Fruit fly (Drosophila melanogaster) whole organism, embryonic: ENCODE results near the gene CG6709.
A peak's percentile ranks its signal among the peaks of the same experiment; 100 is the strongest.

Experiments
- BEAF-32 ChIP-seq: fragments of 200-800 bp; sonication (Bioruptor generic); optimal IDR thresholded peaks from 3 replicates; lab custom pipeline; 2017; ENCODE audit warnings: missing biosample characterization, missing genetic modification characterization, mild to moderate bottlenecking, moderate library complexity, missing genetic modification reagents
- C15 ChIP-seq: fragments of 200-800 bp; sonication (Bioruptor generic); IDR thresholded peaks from 3 replicates; pipeline ENCODE4 v1.3.6; 2022; ENCODE audit warnings: missing biosample characterization, missing genetic modification characterization
- CG10274 ChIP-seq: fragments of 200-800 bp; sonication (Bioruptor generic); optimal IDR thresholded peaks from 3 replicates; lab custom pipeline; 2017; ENCODE audit warnings: missing biosample characterization, mild to moderate bottlenecking, missing genetic modification characterization
- CG11247 ChIP-seq: fragments of 200-800 bp; sonication (Bioruptor generic); IDR thresholded peaks from 2 replicates; pipeline ENCODE4 v1.3.6; 2022; ENCODE audit warnings: missing biosample characterization, missing genetic modification characterization
- CG11696 ChIP-seq: fragments of 200-800 bp; sonication (Bioruptor generic); IDR thresholded peaks from 2 replicates; pipeline ENCODE4 v1.3.6; 2022; ENCODE audit warnings: missing biosample characterization, missing genetic modification characterization
- CG12071 ChIP-seq: fragments of 200-800 bp; sonication (Bioruptor generic); optimal IDR thresholded peaks from 3 replicates; lab custom pipeline; 2018; ENCODE audit warnings: missing biosample characterization, mild to moderate bottlenecking, missing genetic modification characterization
- CG12219 ChIP-seq: fragments of 200-800 bp; sonication (Bioruptor generic); optimal IDR thresholded peaks from 3 replicates; lab custom pipeline; 2018; ENCODE audit warnings: missing biosample characterization, mild to moderate bottlenecking, missing genetic modification characterization
- CG12391 ChIP-seq: fragments of 200-800 bp; sonication (Bioruptor generic); optimal IDR thresholded peaks from 3 replicates; lab custom pipeline; 2018; ENCODE audit warnings: missing biosample characterization, mild to moderate bottlenecking, missing genetic modification characterization, moderate library complexity
- CG14441 ChIP-seq: fragments of 200-800 bp; sonication (Bioruptor generic); IDR thresholded peaks from 2 replicates; pipeline ENCODE4 v1.3.6; 2022; ENCODE audit warnings: missing biosample characterization, missing genetic modification characterization
- CG15514 ChIP-seq: fragments of 200-800 bp; sonication (Bioruptor generic); optimal IDR thresholded peaks from 3 replicates; lab custom pipeline; 2017; ENCODE audit warnings: missing biosample characterization, missing genetic modification characterization, mild to moderate bottlenecking, moderate library complexity, missing genetic modification reagents
- CG15601 ChIP-seq: fragments of 200-800 bp; sonication (Bioruptor generic); optimal IDR thresholded peaks from 3 replicates; lab custom pipeline; 2019; ENCODE audit warnings: missing biosample characterization, mild to moderate bottlenecking, missing genetic modification characterization, moderate library complexity
- CG16815 ChIP-seq: fragments of 200-800 bp; sonication (Bioruptor generic); optimal IDR thresholded peaks from 3 replicates; lab custom pipeline; 2017; ENCODE audit warnings: missing biosample characterization, mild to moderate bottlenecking, missing genetic modification characterization
- CG16863 ChIP-seq: fragments of 200-800 bp; sonication (Bioruptor generic); optimal IDR thresholded peaks from 3 replicates; lab custom pipeline; 2016; ENCODE audit warnings: missing biosample characterization, missing genetic modification characterization
- CG17359 ChIP-seq: fragments of 200-800 bp; sonication (Bioruptor generic); optimal IDR thresholded peaks from 3 replicates; lab custom pipeline; 2018; ENCODE audit warnings: missing biosample characterization, mild to moderate bottlenecking, missing genetic modification characterization, moderate library complexity
- CG34376 ChIP-seq: fragments of 200-800 bp; sonication (Bioruptor generic); optimal IDR thresholded peaks from 2 replicates; lab custom pipeline; 2018; ENCODE audit warnings: missing biosample characterization, mild to moderate bottlenecking, missing genetic modification characterization
- CG34422 ChIP-seq: fragments of 200-800 bp; sonication (Bioruptor generic); IDR thresholded peaks from 3 replicates; pipeline ENCODE4 v1.3.6; 2022; ENCODE audit warnings: missing biosample characterization, missing genetic modification characterization
- CG3995 ChIP-seq: fragments of 200-800 bp; sonication (Bioruptor generic); optimal IDR thresholded peaks from 3 replicates; lab custom pipeline; 2016; ENCODE audit warnings: missing biosample characterization, missing genetic modification characterization
- CG5245 ChIP-seq: fragments of 200-800 bp; sonication (Bioruptor generic); optimal IDR thresholded peaks from 3 replicates; lab custom pipeline; 2016; ENCODE audit warnings: missing biosample characterization, missing genetic modification characterization
- CG7963 ChIP-seq: fragments of 200-800 bp; sonication (Bioruptor generic); IDR thresholded peaks from 3 replicates; pipeline ENCODE4 v1.3.6; 2022; ENCODE audit warnings: missing biosample characterization, missing genetic modification characterization; ENCODE audit not compliant: partially characterized antibody
- CG9932 ChIP-seq: fragments of 200-800 bp; sonication (Bioruptor generic); IDR thresholded peaks from 2 replicates; pipeline ENCODE4 v1.3.6; 2022; ENCODE audit warnings: missing biosample characterization, missing genetic modification characterization
- D19B ChIP-seq: fragments of 200-800 bp; sonication (Bioruptor generic); optimal IDR thresholded peaks from 2 replicates; lab custom pipeline; 2017; ENCODE audit warnings: missing biosample characterization, mild to moderate bottlenecking, missing genetic modification characterization
- Elba2 ChIP-seq: fragments of 200-800 bp; sonication (Bioruptor generic); optimal IDR thresholded peaks from 3 replicates; lab custom pipeline; 2016; ENCODE audit warnings: missing biosample characterization, missing genetic modification characterization
- Ets97D ChIP-seq: fragments of 200-800 bp; sonication (Bioruptor generic); optimal IDR thresholded peaks from 3 replicates; lab custom pipeline; 2016; ENCODE audit warnings: missing biosample characterization, missing genetic modification characterization
- GATAe ChIP-seq: fragments of 200-800 bp; sonication (Bioruptor generic); conservative IDR thresholded peaks from 2 replicates; pipeline ENCODE4 v1.3.6; 2022; ENCODE audit warnings: missing biosample characterization, missing genetic modification characterization
- H15 ChIP-seq: fragments of 200-800 bp; sonication (Bioruptor generic); IDR thresholded peaks from 3 replicates; pipeline ENCODE4 v1.3.6; 2022; ENCODE audit warnings: missing biosample characterization, missing genetic modification characterization
- HHEX ChIP-seq: fragments of 200-800 bp; sonication (Bioruptor generic); optimal IDR thresholded peaks from 3 replicates; lab custom pipeline; 2017; ENCODE audit warnings: missing biosample characterization, mild to moderate bottlenecking, missing genetic modification characterization, missing genetic modification reagents
- Mad ChIP-seq: fragments of 200-800 bp; sonication (Bioruptor generic); optimal IDR thresholded peaks from 2 replicates; lab custom pipeline; 2016; ENCODE audit warnings: missing biosample characterization, missing genetic modification characterization
- NC2β ChIP-seq: fragments of 200-800 bp; sonication (Bioruptor generic); optimal IDR thresholded peaks from 2 replicates; lab custom pipeline; 2016; ENCODE audit warnings: missing biosample characterization, missing genetic modification characterization
- Neu2 ChIP-seq: fragments of 200-800 bp; sonication (Bioruptor generic); optimal IDR thresholded peaks from 3 replicates; lab custom pipeline; 2016; ENCODE audit warnings: missing biosample characterization, missing genetic modification characterization, borderline replicate concordance
- Oaz ChIP-seq: fragments of 200-800 bp; sonication (Bioruptor generic); IDR thresholded peaks from 2 replicates; pipeline ENCODE4 v1.3.6; 2022; ENCODE audit warnings: missing biosample characterization, missing genetic modification characterization
- Opbp ChIP-seq: fragments of 200-800 bp; sonication (Bioruptor generic); IDR thresholded peaks from 3 replicates; pipeline ENCODE4 v1.3.6; 2022; ENCODE audit warnings: missing biosample characterization, missing genetic modification characterization; ENCODE audit not compliant: partially characterized antibody
- Sox100B ChIP-seq: fragments of 200-800 bp; sonication (Bioruptor generic); optimal IDR thresholded peaks from 3 replicates; lab custom pipeline; 2018; ENCODE audit warnings: missing biosample characterization, mild to moderate bottlenecking, missing genetic modification characterization
- Vsx1 ChIP-seq: fragments of 200-800 bp; sonication (Bioruptor generic); optimal IDR thresholded peaks from 2 replicates; lab custom pipeline; 2017; ENCODE audit warnings: missing biosample characterization, mild to moderate bottlenecking, missing genetic modification characterization, missing genetic modification reagents
- br ChIP-seq: fragments of >200 bp; optimal IDR thresholded peaks from 2 replicates; lab custom pipeline; 2017
- dmrt99B ChIP-seq: fragments of 200-800 bp; sonication (Bioruptor generic); optimal IDR thresholded peaks from 2 replicates; lab custom pipeline; 2018; ENCODE audit warnings: missing biosample characterization, mild to moderate bottlenecking, missing genetic modification characterization, moderate library complexity
- fru ChIP-seq: fragments of >200 bp; optimal IDR thresholded peaks from 2 replicates; lab custom pipeline; 2017
- gfzf ChIP-seq: fragments of 200-800 bp; sonication (Bioruptor generic); optimal IDR thresholded peaks from 2 replicates; lab custom pipeline; 2016; ENCODE audit warnings: missing biosample characterization, mild to moderate bottlenecking, missing genetic modification characterization, moderate library complexity
- ind ChIP-seq: fragments of 200-800 bp; sonication (Bioruptor generic); optimal IDR thresholded peaks from 3 replicates; lab custom pipeline; 2016; ENCODE audit warnings: missing biosample characterization, missing genetic modification characterization
- jumu ChIP-seq: fragments of 200-800 bp; sonication (Bioruptor generic); optimal IDR thresholded peaks from 3 replicates; lab custom pipeline; 2016; ENCODE audit warnings: missing biosample characterization, missing genetic modification characterization
- lov ChIP-seq, 2 experiments: fragments of 200-800 bp in 1 of 2; fragments of >200 bp in 1 of 2; sonication (Bioruptor generic) in 1 of 2; IDR thresholded peaks in 1 of 2; optimal IDR thresholded peaks in 1 of 2; 2 replicates in 1 of 2; 3 replicates in 1 of 2; pipeline versions ENCODE4 v1.3.6 to Lab custom; 2017 to 2022; ENCODE audit warnings: missing biosample characterization in 1 of 2, missing genetic modification characterization in 1 of 2
- nerfin-2 ChIP-seq: fragments of 200-800 bp; sonication (Bioruptor generic); IDR thresholded peaks from 2 replicates; pipeline ENCODE4 v1.3.6; 2022; ENCODE audit warnings: missing biosample characterization, missing genetic modification characterization; ENCODE audit not compliant: partially characterized antibody
- p53 ChIP-seq: fragments of 200-800 bp; sonication (Bioruptor generic); optimal IDR thresholded peaks from 2 replicates; lab custom pipeline; 2016; ENCODE audit warnings: missing biosample characterization, missing genetic modification characterization
- sisA ChIP-seq: fragments of 200-800 bp; sonication (Bioruptor generic); IDR thresholded peaks from 2 replicates; pipeline ENCODE4 v1.3.6; 2022; ENCODE audit warnings: missing biosample characterization, missing genetic modification characterization
- so ChIP-seq: fragments of 200-800 bp; sonication (Bioruptor generic); IDR thresholded peaks from 3 replicates; pipeline ENCODE4 v1.3.6; 2022; ENCODE audit warnings: missing biosample characterization, missing genetic modification characterization
- sob ChIP-seq: fragments of 200-800 bp; sonication (Bioruptor generic); IDR thresholded peaks from 2 replicates; pipeline ENCODE4 v1.3.6; 2022; ENCODE audit warnings: missing biosample characterization, missing genetic modification characterization
- sqz ChIP-seq: fragments of 200-800 bp; sonication (Bioruptor generic); optimal IDR thresholded peaks from 3 replicates; lab custom pipeline; 2018; ENCODE audit warnings: missing biosample characterization, mild to moderate bottlenecking, missing genetic modification characterization
- stwl ChIP-seq: fragments of 200-800 bp; sonication (Bioruptor generic); optimal IDR thresholded peaks from 3 replicates; lab custom pipeline; 2018; ENCODE audit warnings: missing biosample characterization, mild to moderate bottlenecking, missing genetic modification characterization, moderate library complexity
- tll ChIP-seq, 2 experiments: fragments of 200-800 bp in 1 of 2; fragments of >200 bp in 1 of 2; sonication (Bioruptor generic) in 1 of 2; optimal IDR thresholded peaks; 2 replicates each; lab custom pipeline; 2017 to 2019; ENCODE audit warnings: missing biosample characterization in 2 of 2, missing genetic modification characterization in 2 of 2, mild to moderate bottlenecking in 1 of 2, moderate library complexity in 1 of 2
- wek ChIP-seq: fragments of 200-800 bp; sonication (Bioruptor generic); optimal IDR thresholded peaks from 3 replicates; lab custom pipeline; 2018; ENCODE audit warnings: missing biosample characterization, mild to moderate bottlenecking, missing genetic modification characterization, moderate library complexity

CG6709 gene

dm6 chr3L:9864275-9865052, 30.1 kb downstream of the CG6709 start, which contains the start of the genes iPLA2-VIA and Ciz1 (continued):
- no peak for TF ChIP-seq CG10274 (GFP tag; lab: Kevin White, UChicago)
- no peak for TF ChIP-seq Vsx1 (GFP tag; lab: Kevin White, UChicago)
- TF ChIP-seq lov (optimal IDR thresholded peaks at IDR 0.05; lab: Kevin White, UChicago): no peak
- TF ChIP-seq lov (GFP tag; IDR thresholded peaks at IDR 0.05; lab: Robert Waterston, UW): no peak
- peak; percentile 23 to 34 for TF ChIP-seq tll (GFP tag; optimal IDR thresholded peaks at IDR 0.05; lab: Kevin White, UChicago)
- TF ChIP-seq dmrt99B (tag; lab: Kevin White, UChicago): no peak
- no peak for TF ChIP-seq CG11696 (GFP tag; lab: Robert Waterston, UW)
- TF ChIP-seq jumu (GFP tag; lab: Kevin White, UChicago): no peak
- no peak for TF ChIP-seq CG16863 (GFP tag; lab: Kevin White, UChicago)
- TF ChIP-seq HHEX (GFP tag; lab: Kevin White, UChicago): no peak
- TF ChIP-seq BEAF-32 (GFP tag; lab: Kevin White, UChicago): peak; percentile 92
- no peak for TF ChIP-seq CG12071 (GFP tag; lab: Kevin White, UChicago)
- TF ChIP-seq Elba2 (GFP tag; lab: Kevin White, UChicago): no peak
- TF ChIP-seq CG11247: no peak
- TF ChIP-seq GATAe (GFP tag; lab: Robert Waterston, UW): no peak
- peak; percentile 70; the same call in 2 of the 3 replicates for TF ChIP-seq Opbp
- TF ChIP-seq sob: peak; percentile 22; the same call in 1 of the 2 replicates
- TF ChIP-seq br (lab: Kevin White, UChicago): no peak
- no peak for TF ChIP-seq CG15601 (tag; lab: Kevin White, UChicago)
- no peak for TF ChIP-seq Mad (GFP tag; lab: Kevin White, UChicago)
- no peak for TF ChIP-seq CG5245 (GFP tag; lab: Kevin White, UChicago)
- TF ChIP-seq Neu2 (GFP tag; lab: Kevin White, UChicago): no peak
- no peak for TF ChIP-seq CG12219 (GFP tag; lab: Kevin White, UChicago)
- peak; percentile 37 for TF ChIP-seq ind
- no peak for TF ChIP-seq p53
- no peak for TF ChIP-seq wek
- TF ChIP-seq H15 (GFP tag; lab: Robert Waterston, UW): no peak
- no peak for TF ChIP-seq CG34376 (GFP tag; lab: Kevin White, UChicago)
- no peak for TF ChIP-seq C15 (GFP tag; lab: Robert Waterston, UW)
- TF ChIP-seq Sox100B (GFP tag; lab: Kevin White, UChicago): no peak
- no peak for TF ChIP-seq NC2β
- peak; percentile 84 for TF ChIP-seq sqz (GFP tag; lab: Kevin White, UChicago)
- no peak; the same call in 1 of the 2 replicates for TF ChIP-seq CG9932 (GFP tag; lab: Robert Waterston, UW)
- TF ChIP-seq CG3995: peak; percentile 46
- TF ChIP-seq CG15514 (GFP tag; lab: Kevin White, UChicago): peak; percentile 62
- no peak for TF ChIP-seq CG17359 (tag; lab: Kevin White, UChicago)
- TF ChIP-seq fru (lab: Kevin White, UChicago): no peak
- TF ChIP-seq D19B (GFP tag; lab: Kevin White, UChicago): no peak
- peak; percentile 62 for TF ChIP-seq Ets97D (GFP tag; lab: Kevin White, UChicago)
- peak; percentile 65; the same call in 1 of the 2 replicates for TF ChIP-seq nerfin-2 (GFP tag; lab: Robert Waterston, UW)
- TF ChIP-seq CG7963 (GFP tag; lab: Robert Waterston, UW): peak; percentile 47; the same call in 1 of the 3 replicates
- no peak for TF ChIP-seq sisA
- no peak for TF ChIP-seq CG16815 (GFP tag; lab: Kevin White, UChicago)
- peak; percentile 50 for TF ChIP-seq stwl (tag; lab: Kevin White, UChicago)
- TF ChIP-seq so: no peak
- 0 out of 2 replicates have a peak, but pooled peaks have one; percentile 9 for TF ChIP-seq CG14441
- no peak for TF ChIP-seq Oaz (GFP tag; lab: Robert Waterston, UW)
- peak; percentile 34 for TF ChIP-seq CG12391 (tag; lab: Kevin White, UChicago)
- peak; percentile 55; the same call in 1 of the 3 replicates for TF ChIP-seq CG34422
- peak; percentile 67 for TF ChIP-seq gfzf (GFP tag; lab: Kevin White, UChicago)
